Worm (Caenorhabditis elegans) whole organism, L3 larva: ENCODE measurements around the gene F26F2.10.

Experiments
- ceh-9 ChIP-seq: sonication (generic microtip); optimal IDR thresholded peaks from 2 replicates; lab custom pipeline; 2018; ENCODE audit warnings: missing biosample characterization, missing genetic modification characterization
- lin-15B ChIP-seq: fragments of 150-350 bp; optimal IDR thresholded peaks from 2 replicates; lab custom pipeline; 2014; ENCODE audit warnings: missing biosample characterization, missing genetic modification characterization
- mdl-1 ChIP-seq: fragments of 150-350 bp; optimal IDR thresholded peaks from 2 replicates; lab custom pipeline; 2014; ENCODE audit warnings: missing biosample characterization, missing genetic modification characterization

ce11 chrV:20561795-20562194 is 32.9 kb downstream of the F26F2.10 start, which contains the start of gene F26F2.1:
- TF ChIP-seq mdl-1 (tag; lab: Kevin White, UChicago) (no peak), ceh-9 (no peak), lin-15B (tag; lab: Kevin White, UChicago) (no peak)
